Worm (Caenorhabditis elegans): ENCODE results near the gene ZK688.11.

DNA sequence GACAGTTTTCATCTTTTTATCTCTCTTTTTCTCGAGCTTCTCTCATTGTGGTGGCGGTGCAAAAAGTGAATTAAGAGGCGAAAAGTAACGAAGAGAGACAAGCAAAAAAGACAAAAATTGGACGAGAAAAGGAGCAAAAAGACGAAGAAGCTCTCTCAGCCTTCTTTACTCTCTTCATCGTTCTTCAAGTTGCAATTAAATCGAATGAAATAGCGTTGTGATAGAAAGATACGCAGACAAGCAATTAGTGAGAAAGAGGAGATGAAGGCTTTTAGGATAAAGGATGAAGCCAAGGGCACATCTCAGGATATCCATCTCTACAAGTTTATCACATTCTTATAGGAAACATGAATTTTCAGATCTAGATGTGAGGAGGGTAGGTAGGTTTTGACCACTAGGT lies 36.6 kb downstream of the ZK688.11 start:
- TF ChIP-seq nhr-232 (tag; optimal IDR thresholded peaks at IDR 0.05), result no peak
- TF ChIP-seq K09A11.1 (tag; optimal IDR thresholded peaks at IDR 0.05; ENCODE audit: insufficient read depth), result no peak
- TF ChIP-seq ama-1 (optimal IDR thresholded peaks at IDR 0.05), result no peak
- no peak for TF ChIP-seq fkh-10 (GFP tag; optimal IDR thresholded peaks at IDR 0.05)
- no peak for TF ChIP-seq ceh-22 (tag; optimal IDR thresholded peaks at IDR 0.05)
- no peak for TF ChIP-seq mec-3 (tag; optimal IDR thresholded peaks at IDR 0.05; ENCODE audit: borderline replicate concordance)
- TF ChIP-seq pqm-1 (tag; optimal IDR thresholded peaks at IDR 0.05), result no peak
